Worm (Caenorhabditis elegans): ENCODE results near the gene nhr-102.

DNA sequence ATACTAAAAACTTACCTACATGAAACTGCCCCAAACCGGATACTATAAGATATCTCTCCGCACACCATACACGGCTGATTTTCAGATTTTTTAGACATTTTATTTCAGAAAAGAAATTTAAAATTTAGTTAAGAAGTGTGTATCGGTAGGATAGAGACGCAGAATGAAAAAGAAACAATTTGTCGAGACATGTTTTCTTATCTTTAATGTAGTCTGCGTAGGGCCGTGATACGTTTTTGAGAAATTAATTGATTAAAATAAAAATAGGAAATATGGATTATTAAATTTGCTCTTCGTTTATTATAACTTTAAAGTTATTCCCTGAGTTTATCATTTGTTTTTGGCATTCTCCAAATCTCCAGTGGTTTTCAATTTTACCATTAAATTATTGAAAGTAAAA is 48.1 kb upstream of the nhr-102 start, which contains the start of gene nhr-108:
- TF ChIP-seq him-1 (tag; optimal IDR thresholded peaks at IDR 0.05) (no peak), W03F9.2 (tag; optimal IDR thresholded peaks at IDR 0.05) (no peak)

All from whole organism, L4/young adult.